Fruit fly (Drosophila melanogaster) whole organism, wandering third instar larva: ENCODE measurements around the gene CG9338.

Experiments used
- Abd-B ChIP-seq: fragments of >200 bp; optimal IDR thresholded peaks from 2 replicates; lab custom pipeline; 2017; ENCODE audit warnings: missing biosample characterization, missing genetic modification characterization
- CG32264 ChIP-seq: fragments of 200-800 bp; sonication (Bioruptor generic); optimal IDR thresholded peaks from 2 replicates; lab custom pipeline; 2016; ENCODE audit warnings: missing biosample characterization, missing genetic modification characterization
- CG9705 ChIP-seq: fragments of 200-800 bp; sonication (Bioruptor generic); optimal IDR thresholded peaks from 2 replicates; lab custom pipeline; 2018; ENCODE audit warnings: missing biosample characterization, mild to moderate bottlenecking, missing genetic modification characterization
- CrebA ChIP-seq: fragments of 200-800 bp; sonication (Bioruptor generic); optimal IDR thresholded peaks from 2 replicates; lab custom pipeline; 2016; ENCODE audit warnings: missing biosample characterization, mild to moderate bottlenecking, missing genetic modification characterization, borderline replicate concordance
- Dfd ChIP-seq: fragments of >200 bp; optimal IDR thresholded peaks from 2 replicates; lab custom pipeline; 2017; ENCODE audit warnings: missing biosample characterization, missing genetic modification characterization
- Dif ChIP-seq: fragments of 200-275, 200-300 bp; sonication (Bioruptor generic); optimal IDR thresholded peaks from 2 replicates; lab custom pipeline; 2018; ENCODE audit warnings: missing biosample characterization, missing genetic modification characterization; ENCODE audit not compliant: partially characterized antibody
- GATAd ChIP-seq: sonication (Bioruptor generic); optimal IDR thresholded peaks from 2 replicates; lab custom pipeline; 2016; ENCODE audit warnings: missing biosample characterization, missing genetic modification characterization
- HLH106 ChIP-seq: fragments of 200-800 bp; optimal IDR thresholded peaks from 3 replicates; lab custom pipeline; 2019; ENCODE audit warnings: missing biosample characterization, mild to moderate bottlenecking, missing genetic modification characterization, moderate library complexity
- Hnf4 ChIP-seq: fragments of 200-800 bp; sonication (Bioruptor generic); optimal IDR thresholded peaks from 2 replicates; lab custom pipeline; 2016; ENCODE audit warnings: missing biosample characterization, mild to moderate bottlenecking, missing genetic modification characterization
- Hr78 ChIP-seq: fragments of >200 bp; optimal IDR thresholded peaks from 2 replicates; lab custom pipeline; 2017; ENCODE audit warnings: missing biosample characterization, missing genetic modification characterization
- Hr83 ChIP-seq: fragments of 200-300 bp; sonication (Bioruptor generic); optimal IDR thresholded peaks from 2 replicates; lab custom pipeline; 2016; ENCODE audit warnings: missing biosample characterization, mild to moderate bottlenecking, missing genetic modification characterization, moderate library complexity; ENCODE audit not compliant: poor library complexity, severe bottlenecking
- Jra ChIP-seq: sonication (Bioruptor generic); optimal IDR thresholded peaks from 2 replicates; lab custom pipeline; 2016; ENCODE audit warnings: missing biosample characterization, missing genetic modification characterization
- Mio ChIP-seq: sonication (Bioruptor generic); optimal IDR thresholded peaks from 2 replicates; lab custom pipeline; 2016; ENCODE audit warnings: missing biosample characterization, missing genetic modification characterization
- Myc ChIP-seq: fragments of >200 bp; optimal IDR thresholded peaks from 2 replicates; lab custom pipeline; 2017
- N ChIP-seq: fragments of >200 bp; optimal IDR thresholded peaks from 2 replicates; lab custom pipeline; 2018; ENCODE audit warnings: missing biosample characterization, missing external identifiers, missing genetic modification characterization
- OdsH ChIP-seq: fragments of 200-800 bp; sonication (Bioruptor generic); optimal IDR thresholded peaks from 2 replicates; lab custom pipeline; 2016; ENCODE audit warnings: missing biosample characterization, mild to moderate bottlenecking, missing genetic modification characterization
- Rel ChIP-seq, 2 experiments: fragments of 200-800 bp; sonication (Bioruptor generic) in 1 of 2; optimal IDR thresholded peaks; 2 replicates in 1 of 2; 3 replicates in 1 of 2; lab custom pipeline; 2016 to 2019; ENCODE audit warnings: mild to moderate bottlenecking in 2 of 2, missing biosample characterization in 2 of 2, missing genetic modification characterization in 2 of 2, moderate library complexity in 1 of 2
- Sp1 ChIP-seq: fragments of 200-800 bp; sonication (Bioruptor generic); optimal IDR thresholded peaks from 3 replicates; lab custom pipeline; 2019; ENCODE audit warnings: missing biosample characterization, mild to moderate bottlenecking, missing genetic modification characterization, moderate library complexity
- Vsx2 ChIP-seq: fragments of 200-300, 225-300 bp; sonication (Bioruptor generic); optimal IDR thresholded peaks from 2 replicates; lab custom pipeline; 2018; ENCODE audit warnings: missing biosample characterization, missing genetic modification characterization; ENCODE audit not compliant: partially characterized antibody
- br ChIP-seq: fragments of 200-800 bp; sonication (Bioruptor generic); optimal IDR thresholded peaks from 2 replicates; lab custom pipeline; 2016; ENCODE audit warnings: missing biosample characterization, missing genetic modification characterization
- brk ChIP-seq: fragments of 200-800 bp; sonication (Bioruptor generic); optimal IDR thresholded peaks from 2 replicates; lab custom pipeline; 2016; ENCODE audit warnings: missing biosample characterization, mild to moderate bottlenecking, missing genetic modification characterization
- dl ChIP-seq, 2 experiments: fragments of 175-275, 200-275 bp in 1 of 2; fragments of 200-275 bp in 1 of 2; sonication (Bioruptor generic); optimal IDR thresholded peaks; lab custom pipeline; 2018; ENCODE audit warnings: mild to moderate bottlenecking in 2 of 2, missing biosample characterization in 2 of 2, missing genetic modification characterization in 2 of 2, moderate library complexity in 2 of 2; ENCODE audit not compliant: partially characterized antibody in 2 of 2, insufficient read depth in 1 of 2
- dmrt93B ChIP-seq: fragments of 200-800 bp; sonication (Bioruptor generic); optimal IDR thresholded peaks from 2 replicates; lab custom pipeline; 2018; ENCODE audit warnings: missing biosample characterization, mild to moderate bottlenecking, missing genetic modification characterization
- dsf ChIP-seq: sonication (Bioruptor generic); optimal IDR thresholded peaks from 2 replicates; lab custom pipeline; 2016; ENCODE audit warnings: missing biosample characterization, missing genetic modification characterization, borderline replicate concordance
- ey ChIP-seq: fragments of 200-800 bp; sonication (Bioruptor generic); optimal IDR thresholded peaks from 2 replicates; lab custom pipeline; 2016; ENCODE audit warnings: missing biosample characterization, missing genetic modification characterization
- foxo ChIP-seq, 2 experiments: fragments of 200-800 bp; sonication (Bioruptor generic); optimal IDR thresholded peaks; 2 replicates in 1 of 2; 3 replicates in 1 of 2; lab custom pipeline; 2016 to 2017; ENCODE audit warnings: missing biosample characterization in 2 of 2, missing genetic modification characterization in 2 of 2
- fru ChIP-seq: fragments of 200-800 bp; sonication (Bioruptor generic); optimal IDR thresholded peaks from 3 replicates; lab custom pipeline; 2016; ENCODE audit warnings: missing biosample characterization, mild to moderate bottlenecking, missing genetic modification characterization
- h ChIP-seq: fragments of 200-800 bp; sonication (Bioruptor generic); optimal IDR thresholded peaks from 3 replicates; lab custom pipeline; 2016; ENCODE audit warnings: missing biosample characterization, mild to moderate bottlenecking, missing genetic modification characterization
- jim ChIP-seq: fragments of 175-275, 200-325 bp; sonication (Bioruptor generic); optimal IDR thresholded peaks from 2 replicates; lab custom pipeline; 2016; ENCODE audit warnings: missing biosample characterization, mild to moderate bottlenecking, missing genetic modification characterization
- lola ChIP-seq: fragments of >200 bp; optimal IDR thresholded peaks from 2 replicates; lab custom pipeline; 2017; ENCODE audit warnings: missing biosample characterization, missing genetic modification characterization
- psq ChIP-seq: fragments of 200-800 bp; sonication (Bioruptor generic); optimal IDR thresholded peaks from 3 replicates; lab custom pipeline; 2017; ENCODE audit warnings: missing biosample characterization, mild to moderate bottlenecking, missing genetic modification characterization, moderate library complexity
- rgr ChIP-seq: fragments of 200-800 bp; sonication (Bioruptor generic); optimal IDR thresholded peaks from 3 replicates; lab custom pipeline; 2016; ENCODE audit warnings: missing biosample characterization, mild to moderate bottlenecking, missing genetic modification characterization
- sage ChIP-seq: fragments of 200-800 bp; sonication (Bioruptor generic); optimal IDR thresholded peaks from 2 replicates; lab custom pipeline; 2016; ENCODE audit warnings: missing biosample characterization, mild to moderate bottlenecking, missing genetic modification characterization
- sv ChIP-seq: fragments of 200-800 bp; sonication (Bioruptor generic); optimal IDR thresholded peaks from 3 replicates; lab custom pipeline; 2016; ENCODE audit warnings: missing biosample characterization, missing genetic modification characterization
- tai ChIP-seq: sonication (Bioruptor generic); optimal IDR thresholded peaks from 2 replicates; lab custom pipeline; 2016; ENCODE audit warnings: missing biosample characterization, missing genetic modification characterization
- usp ChIP-seq: fragments of >200 bp; optimal IDR thresholded peaks from 2 replicates; lab custom pipeline; 2017; ENCODE audit warnings: missing biosample characterization, missing genetic modification characterization
- woc ChIP-seq: sonication (Bioruptor generic); optimal IDR thresholded peaks from 2 replicates; lab custom pipeline; 2016; ENCODE audit warnings: missing biosample characterization, mild to moderate bottlenecking, missing genetic modification characterization

The CG9338 gene

dm6 chr2L:20824136-20824789 lies 40.8 kb upstream of the CG9338 start:
- no peak for TF ChIP-seq Mio (GFP tag; lab: Kevin White, UChicago)
- no peak for TF ChIP-seq CG32264
- no peak for TF ChIP-seq sage (GFP tag; lab: Kevin White, UChicago)
- no peak for TF ChIP-seq usp (GFP tag; lab: Kevin White, UChicago)
- TF ChIP-seq Hr78 (GFP tag; lab: Kevin White, UChicago) = no peak
- TF ChIP-seq, all 38 proteins: peak for 0

- TF ChIP-seq GATAd (GFP tag; lab: Kevin White, UChicago) (no peak), CG32264 (no peak), Mio (GFP tag; lab: Kevin White, UChicago) (no peak), Hr83 (GFP tag; lab: Kevin White, UChicago) (peak; percentile 9), dmrt93B (no peak), br (GFP tag; lab: Kevin White, UChicago) (no peak), jim (no peak), HLH106 (no peak), N (GFP tag; lab: Kevin White, UChicago) (no peak), woc (peak; percentile 10), foxo (GFP tag; optimal IDR thresholded peaks at IDR 0.05; lab: Kevin White, UChicago) (no peak), tai (GFP tag; lab: Kevin White, UChicago) (no peak), Vsx2 (no peak), Jra (no peak), usp (GFP tag; lab: Kevin White, UChicago) (no peak), rgr (no peak), Abd-B (no peak), Hnf4 (no peak), Dif (GFP tag; lab: Kevin White, UChicago) (no peak), sage (GFP tag; lab: Kevin White, UChicago) (no peak), Dfd (GFP tag; lab: Kevin White, UChicago) (no peak), Hr78 (GFP tag; lab: Kevin White, UChicago) (no peak), CG9705 (GFP tag; lab: Kevin White, UChicago) (no peak), fru (GFP tag; lab: Kevin White, UChicago) (no peak), h (no peak), lola (GFP tag; lab: Kevin White, UChicago) (no peak), sv (GFP tag; lab: Kevin White, UChicago) (no peak), psq (GFP tag; lab: Kevin White, UChicago) (no peak), Myc (lab: Kevin White, UChicago) (no peak), CrebA (peak; percentile 3), Rel (GFP tag; optimal IDR thresholded peaks at IDR 0.05; lab: Kevin White, UChicago) (peak; percentile 58), Rel (tag; optimal IDR thresholded peaks at IDR 0.05; lab: Kevin White, UChicago) (no peak), Sp1 (GFP tag; lab: Kevin White, UChicago) (no peak), dsf (GFP tag; lab: Kevin White, UChicago) (no peak), ey (GFP tag; lab: Kevin White, UChicago) (no peak), OdsH (no peak), dl (GFP tag; optimal IDR thresholded peaks at IDR 0.05; lab: Kevin White, UChicago; ENCODE audit: insufficient read depth in 1 of 2, partially characterized antibody in 2 of 2) (peak in 1 of 2 experiments; percentile 14), brk (GFP tag; lab: Kevin White, UChicago) (no peak)
These were observed 39.8 kb upstream of the CG9338 start for dm6 chr2L:20825265-20825664.

- TF ChIP-seq Vsx2 (no peak), CG9705 (GFP tag; lab: Kevin White, UChicago) (no peak), woc (no peak), OdsH (no peak), lola (GFP tag; lab: Kevin White, UChicago) (no peak), dmrt93B (no peak), Rel (GFP tag; optimal IDR thresholded peaks at IDR 0.05; lab: Kevin White, UChicago) (no peak), Rel (tag; optimal IDR thresholded peaks at IDR 0.05; lab: Kevin White, UChicago) (no peak), CrebA (no peak), brk (GFP tag; lab: Kevin White, UChicago) (no peak), usp (GFP tag; lab: Kevin White, UChicago) (no peak), Hr83 (GFP tag; lab: Kevin White, UChicago) (no peak), br (GFP tag; lab: Kevin White, UChicago) (no peak), tai (GFP tag; lab: Kevin White, UChicago) (no peak), Abd-B (no peak), N (GFP tag; lab: Kevin White, UChicago) (no peak)
These were observed 38.8 kb upstream of the CG9338 start for dm6 chr2L:20826226-20826625.
